Worm (Caenorhabditis elegans) whole organism, young adult: ENCODE data around the gene sprr-2.

Experiments used
- B0336.3 ChIP-seq: fragments of 200-800 bp; sonication (Bioruptor generic); IDR thresholded peaks from 2 replicates; pipeline ENCODE4 v1.3.6; 2022; ENCODE audit warnings: missing genetic modification characterization, missing compliant biosample characterization
- D2030.7 ChIP-seq: fragments of 200-800 bp; sonication (Bioruptor generic); IDR thresholded peaks from 2 replicates; pipeline ENCODE4 v1.3.6; 2022; ENCODE audit warnings: missing genetic modification reagents, missing genetic modification characterization, missing compliant biosample characterization
- F10E7.11 ChIP-seq: sonication (generic microtip); optimal IDR thresholded peaks from 2 replicates; lab custom pipeline; 2017; ENCODE audit warnings: mild to moderate bottlenecking, missing genetic modification characterization, moderate library complexity, missing compliant biosample characterization
- F22D6.2 ChIP-seq: sonication (generic microtip); optimal IDR thresholded peaks from 2 replicates; lab custom pipeline; 2016; ENCODE audit warnings: mild to moderate bottlenecking, missing genetic modification characterization, missing compliant biosample characterization
- F37B4.10 ChIP-seq: fragments of 200-800 bp; sonication (Bioruptor generic); IDR thresholded peaks from 2 replicates; pipeline ENCODE4 v1.3.6; 2022; ENCODE audit warnings: missing genetic modification characterization, missing compliant biosample characterization
- F57C9.4 ChIP-seq: sonication (generic microtip); optimal IDR thresholded peaks from 2 replicates; lab custom pipeline; 2017; ENCODE audit warnings: mild to moderate bottlenecking, missing genetic modification characterization, missing compliant biosample characterization
- K11D2.4 ChIP-seq: fragments of 200-800 bp; sonication (Bioruptor generic); IDR thresholded peaks from 2 replicates; pipeline ENCODE4 v1.3.6; 2022; ENCODE audit warnings: missing genetic modification reagents, missing genetic modification characterization, missing compliant biosample characterization
- Y53F4B.3 ChIP-seq: fragments of 200-800 bp; sonication (Bioruptor generic); IDR thresholded peaks from 2 replicates; pipeline ENCODE4 v1.3.6; 2022; ENCODE audit warnings: missing genetic modification reagents, missing genetic modification characterization, missing compliant biosample characterization
- Y79H2A.3 ChIP-seq: fragments of 200-800 bp; sonication (Bioruptor generic); conservative IDR thresholded peaks from 2 replicates; pipeline ENCODE4 v1.3.6; 2022; ENCODE audit warnings: missing genetic modification reagents, missing genetic modification characterization, missing compliant biosample characterization
- Y95B8A.8 ChIP-seq: fragments of 200-800 bp; sonication (Bioruptor generic); IDR thresholded peaks from 2 replicates; pipeline ENCODE4 v1.3.6; 2022; ENCODE audit warnings: missing genetic modification reagents, missing genetic modification characterization, missing compliant biosample characterization
- ZK185.1 ChIP-seq: sonication (generic microtip); optimal IDR thresholded peaks from 2 replicates; lab custom pipeline; 2016; ENCODE audit warnings: mild to moderate bottlenecking, missing genetic modification characterization, missing compliant biosample characterization; ENCODE audit not compliant: poor library complexity, severe bottlenecking
- aptf-2 ChIP-seq: fragments of 200-800 bp; sonication (Bioruptor generic); conservative IDR thresholded peaks from 2 replicates; pipeline ENCODE4 v1.3.6; 2022; ENCODE audit warnings: missing genetic modification reagents, missing genetic modification characterization, missing compliant biosample characterization
- attf-5 ChIP-seq: fragments of 200-800 bp; sonication (Bioruptor generic); optimal IDR thresholded peaks from 2 replicates; lab custom pipeline; 2018; ENCODE audit warnings: mild to moderate bottlenecking, missing genetic modification characterization, missing compliant biosample characterization
- ceh-100 ChIP-seq: fragments of 200-800 bp; sonication (Bioruptor generic); IDR thresholded peaks from 2 replicates; pipeline ENCODE4 v1.3.6; 2022; ENCODE audit warnings: missing genetic modification reagents, missing genetic modification characterization, missing compliant biosample characterization
- chd-7 ChIP-seq: sonication (generic microtip); optimal IDR thresholded peaks from 2 replicates; lab custom pipeline; 2016; ENCODE audit warnings: mild to moderate bottlenecking, missing genetic modification characterization, moderate library complexity, missing compliant biosample characterization
- dox-1 ChIP-seq: fragments of 200-800 bp; sonication (Bioruptor generic); IDR thresholded peaks from 2 replicates; pipeline ENCODE4 v1.3.6; 2022; ENCODE audit warnings: missing genetic modification reagents, missing genetic modification characterization, missing compliant biosample characterization
- egrh-3 ChIP-seq: fragments of 200-800 bp; sonication (Bioruptor generic); IDR thresholded peaks from 2 replicates; pipeline ENCODE4 v1.3.6; 2022; ENCODE audit warnings: missing genetic modification reagents, missing genetic modification characterization, missing compliant biosample characterization
- ekl-4 ChIP-seq: fragments of 200-800 bp; sonication (Bioruptor generic); IDR thresholded peaks from 2 replicates; pipeline ENCODE4 v1.3.6; 2022; ENCODE audit warnings: missing genetic modification reagents, missing genetic modification characterization, missing compliant biosample characterization
- fkh-3 ChIP-seq: sonication (generic microtip); optimal IDR thresholded peaks from 2 replicates; lab custom pipeline; 2016; ENCODE audit warnings: mild to moderate bottlenecking, missing genetic modification characterization, missing compliant biosample characterization
- gei-17 ChIP-seq: fragments of 200-800 bp; sonication (Bioruptor generic); optimal IDR thresholded peaks from 2 replicates; lab custom pipeline; 2018; ENCODE audit warnings: mild to moderate bottlenecking, missing genetic modification characterization, missing compliant biosample characterization
- him-1 ChIP-seq: sonication (generic microtip); optimal IDR thresholded peaks from 2 replicates; lab custom pipeline; 2016; ENCODE audit warnings: missing genotype, missing genetic modification reagents, missing genetic modification characterization, missing compliant biosample characterization
- hlh-12 ChIP-seq: sonication (generic microtip); optimal IDR thresholded peaks from 2 replicates; lab custom pipeline; 2016; ENCODE audit warnings: missing genetic modification characterization, missing compliant biosample characterization
- hlh-26 ChIP-seq: fragments of 200-800 bp; sonication (Bioruptor generic); conservative IDR thresholded peaks from 2 replicates; pipeline ENCODE4 v1.3.6; 2022; ENCODE audit warnings: missing genetic modification reagents, missing genetic modification characterization, missing compliant biosample characterization
- hmg-20 ChIP-seq: fragments of 200-800 bp; sonication (Bioruptor generic); IDR thresholded peaks from 2 replicates; pipeline ENCODE4 v1.3.6; 2022; ENCODE audit warnings: missing genetic modification reagents, missing genetic modification characterization, missing compliant biosample characterization
- let-526 ChIP-seq: fragments of 200-800 bp; sonication (Bioruptor generic); IDR thresholded peaks from 2 replicates; pipeline ENCODE4 v1.3.6; 2022; ENCODE audit warnings: missing genetic modification reagents, missing genetic modification characterization, missing compliant biosample characterization
- lir-1 ChIP-seq: fragments of 200-800 bp; sonication (Bioruptor generic); conservative IDR thresholded peaks from 2 replicates; pipeline ENCODE4 v1.3.6; 2022; ENCODE audit warnings: missing genetic modification reagents, missing genetic modification characterization, missing compliant biosample characterization
- lsy-27 ChIP-seq: sonication (generic microtip); optimal IDR thresholded peaks from 2 replicates; lab custom pipeline; 2017; ENCODE audit warnings: missing genetic modification characterization, mild to moderate bottlenecking, missing compliant biosample characterization, antibody characterized with exemption, missing genotype, borderline replicate concordance; ENCODE audit not compliant: insufficient read depth
- madf-3 ChIP-seq: fragments of 200-800 bp; sonication (Bioruptor generic); IDR thresholded peaks from 2 replicates; pipeline ENCODE4 v1.3.6; 2022; ENCODE audit warnings: missing genetic modification reagents, missing genetic modification characterization, missing compliant biosample characterization
- madf-8 ChIP-seq: fragments of 200-800 bp; sonication (Bioruptor generic); conservative IDR thresholded peaks from 2 replicates; pipeline ENCODE4 v1.3.6; 2022; ENCODE audit warnings: missing genetic modification reagents, missing genetic modification characterization, missing compliant biosample characterization
- mcd-1 ChIP-seq: fragments of 200-800 bp; sonication (Bioruptor generic); IDR thresholded peaks from 2 replicates; pipeline ENCODE4 v1.3.6; 2022; ENCODE audit warnings: missing genetic modification reagents, missing genetic modification characterization, missing compliant biosample characterization
- mel-28 ChIP-seq: sonication (generic microtip); optimal IDR thresholded peaks from 2 replicates; lab custom pipeline; 2016; ENCODE audit warnings: borderline replicate concordance, mild to moderate bottlenecking, missing genetic modification characterization, missing compliant biosample characterization
- mxl-1 ChIP-seq: sonication (generic microtip); optimal IDR thresholded peaks from 2 replicates; lab custom pipeline; 2016; ENCODE audit warnings: missing genetic modification characterization, missing compliant biosample characterization
- nfyb-1 ChIP-seq: fragments of 200-800 bp; sonication (Bioruptor generic); IDR thresholded peaks from 2 replicates; pipeline ENCODE4 v1.3.6; 2022; ENCODE audit warnings: missing genetic modification reagents, missing genetic modification characterization, missing compliant biosample characterization
- nhr-179 ChIP-seq: sonication (generic microtip); optimal IDR thresholded peaks from 2 replicates; lab custom pipeline; 2016; ENCODE audit warnings: mild to moderate bottlenecking, missing genetic modification characterization, missing compliant biosample characterization
- nhr-80 ChIP-seq: sonication (generic microtip); optimal IDR thresholded peaks from 2 replicates; lab custom pipeline; 2016; ENCODE audit warnings: missing genetic modification characterization, missing compliant biosample characterization
- nhr-90 ChIP-seq: sonication (generic microtip); optimal IDR thresholded peaks from 2 replicates; lab custom pipeline; 2016; ENCODE audit warnings: missing genotype, mild to moderate bottlenecking, missing genetic modification characterization, missing compliant biosample characterization
- pha-4 ChIP-seq: fragments of 150-350 bp; sonication (generic microtip); optimal IDR thresholded peaks from 2 replicates; lab custom pipeline; 2014; ENCODE audit warnings: missing biosample characterization, missing genetic modification reagents, missing genetic modification characterization
- sdz-38 ChIP-seq: sonication (generic microtip); optimal IDR thresholded peaks from 2 replicates; lab custom pipeline; 2016; ENCODE audit warnings: missing genotype, missing genetic modification characterization, missing compliant biosample characterization
- snpc-1.1 ChIP-seq: sonication (generic microtip); optimal IDR thresholded peaks from 2 replicates; lab custom pipeline; 2017; ENCODE audit warnings: missing genetic modification characterization, mild to moderate bottlenecking, missing compliant biosample characterization, antibody characterized with exemption, moderate library complexity, missing genotype, missing genetic modification reagents; ENCODE audit not compliant: insufficient read depth
- snpc-1.3 ChIP-seq: sonication (generic microtip); optimal IDR thresholded peaks from 2 replicates; lab custom pipeline; 2017; ENCODE audit warnings: missing genetic modification characterization, mild to moderate bottlenecking, missing compliant biosample characterization, antibody characterized with exemption, moderate library complexity, missing genotype, missing genetic modification reagents; ENCODE audit not compliant: insufficient read depth
- snpc-4 ChIP-seq, 5 experiments: fragments of 150-350 bp in 1 of 5; sonication (generic microtip) in 4 of 5; optimal IDR thresholded peaks; 2 replicates each; lab custom pipeline; 2014 to 2018; ENCODE audit warnings: missing genetic modification characterization in 5 of 5, missing biosample characterization in 3 of 5, antibody characterized with exemption in 2 of 5, mild to moderate bottlenecking in 2 of 5, missing compliant biosample characterization in 2 of 5, missing genotype in 2 of 5, moderate library complexity in 2 of 5, missing genetic modification reagents in 1 of 5
- sptf-2 ChIP-seq: fragments of 200-800 bp; sonication (Bioruptor generic); optimal IDR thresholded peaks from 2 replicates; lab custom pipeline; 2018; ENCODE audit warnings: mild to moderate bottlenecking, missing genetic modification characterization, missing compliant biosample characterization
- tbp1 ChIP-seq: fragments of 200-800 bp; sonication (Bioruptor generic); optimal IDR thresholded peaks from 2 replicates; lab custom pipeline; 2018; ENCODE audit warnings: mild to moderate bottlenecking, missing genetic modification characterization, missing compliant biosample characterization
- tlf-1 ChIP-seq: fragments of 200-800 bp; sonication (Bioruptor generic); optimal IDR thresholded peaks from 2 replicates; lab custom pipeline; 2018; ENCODE audit warnings: mild to moderate bottlenecking, missing genetic modification characterization, missing compliant biosample characterization
- unc-130 ChIP-seq: sonication (generic microtip); optimal IDR thresholded peaks from 2 replicates; lab custom pipeline; 2016; ENCODE audit warnings: missing genetic modification reagents, missing genetic modification characterization, missing compliant biosample characterization
- xnd-1 ChIP-seq: sonication (generic microtip); optimal IDR thresholded peaks from 2 replicates; lab custom pipeline; 2016; ENCODE audit warnings: missing genotype, missing genetic modification reagents, missing genetic modification characterization, missing compliant biosample characterization
- ztf-3 ChIP-seq: fragments of 200-800 bp; sonication (Bioruptor generic); optimal IDR thresholded peaks from 2 replicates; lab custom pipeline; 2018; ENCODE audit warnings: mild to moderate bottlenecking, missing genetic modification characterization, missing compliant biosample characterization
- ztf-6 ChIP-seq: fragments of 200-800 bp; sonication (Bioruptor generic); IDR thresholded peaks from 2 replicates; pipeline ENCODE4 v1.3.6; 2022; ENCODE audit warnings: missing genetic modification reagents, missing genetic modification characterization, missing compliant biosample characterization

The sprr-2 gene

ce11 chrX:14746948-14747347 lies 46.3 kb upstream of the sprr-2 start, which contains the start of gene C05G5.2 (continued):
- TF ChIP-seq tbp1 (GFP tag; lab: Kevin White, UChicago) (peak; percentile 62), nhr-80 (tag; lab: Kevin White, UChicago) (peak; percentile 100), madf-3 (GFP tag; lab: Robert Waterston, UW) (no peak), sptf-2 (GFP tag; lab: Kevin White, UChicago) (no peak), lsy-27 (tag; lab: Kevin White, UChicago) (no peak), hlh-12 (tag; lab: Kevin White, UChicago) (no peak), snpc-1.1 (tag; lab: Kevin White, UChicago) (no peak), F37B4.10 (GFP tag; lab: Robert Waterston, UW) (no peak), nhr-90 (tag; lab: Kevin White, UChicago) (peak; percentile 50), tlf-1 (GFP tag; lab: Kevin White, UChicago) (peak; percentile 26), unc-130 (GFP tag; lab: Kevin White, UChicago) (no peak), pha-4 (peak; percentile 91), F10E7.11 (no peak), xnd-1 (no peak), K11D2.4 (GFP tag; lab: Robert Waterston, UW) (peak; percentile 86), lir-1 (no peak), aptf-2 (GFP tag; lab: Robert Waterston, UW) (no peak), ekl-4 (GFP tag; lab: Robert Waterston, UW) (no peak), attf-5 (GFP tag; lab: Kevin White, UChicago) (peak; percentile 96), hlh-26 (GFP tag; lab: Robert Waterston, UW) (no peak), nfyb-1 (GFP tag; lab: Robert Waterston, UW) (no peak; the same call in 1 of the 2 replicates), fkh-3 (no peak), snpc-4 (GFP tag; optimal IDR thresholded peaks at IDR 0.05; lab: Kevin White, UChicago) (peak; percentile 53), snpc-4 (tag; optimal IDR thresholded peaks at IDR 0.05; lab: Kevin White, UChicago) (peak; percentile 74 to 83 (median 79)), egrh-3 (peak; percentile 57), nhr-179 (no peak), D2030.7 (GFP tag; lab: Robert Waterston, UW) (no peak), mel-28 (no peak), snpc-1.3 (tag; lab: Kevin White, UChicago) (no peak), ceh-100 (GFP tag; lab: Robert Waterston, UW) (no peak), dox-1 (GFP tag; lab: Robert Waterston, UW) (peak; percentile 95), F22D6.2 (tag; lab: Kevin White, UChicago) (peak; percentile 15), let-526 (GFP tag; lab: Robert Waterston, UW) (0 out of 2 replicates have a peak, but pooled peaks have one; percentile 18), Y79H2A.3 (GFP tag; lab: Robert Waterston, UW) (no peak), ztf-6 (no peak), madf-8 (no peak), chd-7 (tag; lab: Kevin White, UChicago) (no peak), mxl-1 (no peak), F57C9.4 (tag; lab: Kevin White, UChicago) (no peak), mcd-1 (GFP tag; lab: Robert Waterston, UW) (peak; percentile 74), ztf-3 (GFP tag; lab: Kevin White, UChicago) (no peak), gei-17 (peak; percentile 41), B0336.3 (GFP tag; lab: Robert Waterston, UW) (no peak; the same call in 1 of the 2 replicates), Y95B8A.8 (0 out of 2 replicates have a peak, but pooled peaks have one; percentile 46), sdz-38 (tag; lab: Kevin White, UChicago) (no peak), hmg-20 (GFP tag; lab: Robert Waterston, UW) (0 out of 2 replicates have a peak, but pooled peaks have one; percentile 30), ZK185.1 (tag; lab: Kevin White, UChicago) (peak; percentile 73), him-1 (no peak), Y53F4B.3 (GFP tag; lab: Robert Waterston, UW) (no peak)
